Worm (Caenorhabditis elegans) whole organism, late embryonic: ENCODE results near the gene pcn-1.

Experiments used
- C08G9.2 ChIP-seq: sonication (generic microtip); optimal IDR thresholded peaks from 2 replicates; lab custom pipeline; 2016; ENCODE audit warnings: mild to moderate bottlenecking, missing genetic modification characterization, moderate library complexity, missing compliant biosample characterization
- C38D4.7 ChIP-seq: fragments of 200-800 bp; sonication (Bioruptor generic); optimal IDR thresholded peaks from 2 replicates; lab custom pipeline; 2018; ENCODE audit warnings: mild to moderate bottlenecking, missing genetic modification characterization, moderate library complexity, missing compliant biosample characterization
- K02D7.2 ChIP-seq: sonication (generic microtip); optimal IDR thresholded peaks from 2 replicates; lab custom pipeline; 2017; ENCODE audit warnings: mild to moderate bottlenecking, missing genetic modification characterization, missing compliant biosample characterization
- K09A11.1 ChIP-seq: sonication (generic microtip); optimal IDR thresholded peaks from 2 replicates; lab custom pipeline; 2017; ENCODE audit warnings: antibody characterized with exemption, mild to moderate bottlenecking, missing genetic modification characterization, missing compliant biosample characterization; ENCODE audit not compliant: insufficient read depth
- T23F11.4 ChIP-seq: fragments of 200-800 bp; sonication (Bioruptor generic); optimal IDR thresholded peaks from 2 replicates; lab custom pipeline; 2018; ENCODE audit warnings: mild to moderate bottlenecking, missing genetic modification characterization, missing compliant biosample characterization
- Y22D7AL.16 ChIP-seq: sonication (generic microtip); optimal IDR thresholded peaks from 2 replicates; lab custom pipeline; 2016; ENCODE audit warnings: missing genetic modification characterization, missing compliant biosample characterization
- ceh-14 ChIP-seq: sonication (generic microtip); optimal IDR thresholded peaks from 2 replicates; lab custom pipeline; 2016; ENCODE audit warnings: missing genotype, missing genetic modification characterization, missing compliant biosample characterization
- ceh-18 ChIP-seq: sonication (generic microtip); optimal IDR thresholded peaks from 2 replicates; lab custom pipeline; 2016; ENCODE audit warnings: missing genetic modification characterization, missing compliant biosample characterization
- ceh-24 ChIP-seq: sonication (generic microtip); optimal IDR thresholded peaks from 2 replicates; lab custom pipeline; 2016; ENCODE audit warnings: mild to moderate bottlenecking, missing genetic modification characterization, missing compliant biosample characterization
- ceh-30 ChIP-seq: fragments of 150-350 bp; optimal IDR thresholded peaks from 2 replicates; lab custom pipeline; 2014; ENCODE audit warnings: missing biosample characterization, missing genetic modification characterization
- ceh-31 ChIP-seq: sonication (generic microtip); optimal IDR thresholded peaks from 2 replicates; lab custom pipeline; 2016; ENCODE audit warnings: missing genetic modification characterization, missing compliant biosample characterization
- ceh-34 ChIP-seq: sonication (generic microtip); optimal IDR thresholded peaks from 2 replicates; lab custom pipeline; 2016; ENCODE audit warnings: mild to moderate bottlenecking, missing genetic modification characterization, missing compliant biosample characterization
- ceh-45 ChIP-seq: fragments of 200-800 bp; sonication (Bioruptor generic); IDR thresholded peaks from 2 replicates; pipeline ENCODE4 v1.3.6; 2022; ENCODE audit warnings: missing genetic modification reagents, missing genetic modification characterization, missing compliant biosample characterization
- ceh-48 ChIP-seq: sonication (generic microtip); optimal IDR thresholded peaks from 2 replicates; lab custom pipeline; 2016; ENCODE audit warnings: missing genetic modification characterization, inconsistent platforms, missing compliant biosample characterization
- ceh-6 ChIP-seq: fragments of 200-800 bp; sonication (Bioruptor generic); optimal IDR thresholded peaks from 2 replicates; lab custom pipeline; 2018; ENCODE audit warnings: mild to moderate bottlenecking, missing genetic modification characterization, missing compliant biosample characterization
- ceh-9 ChIP-seq: sonication (generic microtip); optimal IDR thresholded peaks from 2 replicates; lab custom pipeline; 2016; ENCODE audit warnings: mild to moderate bottlenecking, missing genetic modification characterization, inconsistent platforms, missing compliant biosample characterization
- che-1 ChIP-seq: sonication (generic microtip); optimal IDR thresholded peaks from 2 replicates; lab custom pipeline; 2016; ENCODE audit warnings: mild to moderate bottlenecking, missing genetic modification characterization, missing compliant biosample characterization
- dmd-4 ChIP-seq: sonication (generic microtip); optimal IDR thresholded peaks from 2 replicates; lab custom pipeline; 2016; ENCODE audit warnings: borderline replicate concordance, missing genetic modification characterization, missing compliant biosample characterization
- dve-1 ChIP-seq: sonication (generic microtip); optimal IDR thresholded peaks from 2 replicates; lab custom pipeline; 2017; ENCODE audit warnings: antibody characterized with exemption, mild to moderate bottlenecking, missing genetic modification characterization, missing compliant biosample characterization
- elt-2 ChIP-seq: sonication (generic microtip); optimal IDR thresholded peaks from 2 replicates; lab custom pipeline; 2016; ENCODE audit warnings: missing genetic modification reagents, missing genetic modification characterization, missing compliant biosample characterization
- elt-4 ChIP-seq: sonication (generic microtip); optimal IDR thresholded peaks from 2 replicates; lab custom pipeline; 2016; ENCODE audit warnings: missing genetic modification characterization, missing compliant biosample characterization
- ets-4 ChIP-seq: sonication (generic microtip); optimal IDR thresholded peaks from 2 replicates; lab custom pipeline; 2016; ENCODE audit warnings: missing genetic modification characterization, missing compliant biosample characterization
- eyg-1 ChIP-seq: sonication (generic microtip); optimal IDR thresholded peaks from 2 replicates; lab custom pipeline; 2016; ENCODE audit warnings: missing genotype, missing genetic modification characterization, missing compliant biosample characterization
- fax-1 ChIP-seq: sonication (generic microtip); optimal IDR thresholded peaks from 2 replicates; lab custom pipeline; 2016; ENCODE audit warnings: missing genotype, missing genetic modification characterization, missing compliant biosample characterization
- fkh-10 ChIP-seq: fragments of 150-350 bp; optimal IDR thresholded peaks from 2 replicates; lab custom pipeline; 2014; ENCODE audit warnings: missing biosample characterization, missing genetic modification reagents, missing genetic modification characterization
- fkh-6 ChIP-seq: sonication (generic microtip); optimal IDR thresholded peaks from 2 replicates; lab custom pipeline; 2016; ENCODE audit warnings: missing genetic modification characterization, missing compliant biosample characterization
- hlh-30 ChIP-seq: sonication (generic microtip); optimal IDR thresholded peaks from 2 replicates; lab custom pipeline; 2017; ENCODE audit warnings: antibody characterized with exemption, missing genetic modification characterization, missing compliant biosample characterization; ENCODE audit not compliant: insufficient read depth
- hlh-8 ChIP-seq: sonication (generic microtip); optimal IDR thresholded peaks from 2 replicates; lab custom pipeline; 2016; ENCODE audit warnings: missing genotype, missing genetic modification characterization, missing compliant biosample characterization
- lin-11 ChIP-seq: fragments of 200-800 bp; sonication (Bioruptor generic); optimal IDR thresholded peaks from 2 replicates; lab custom pipeline; 2018; ENCODE audit warnings: mild to moderate bottlenecking, missing genetic modification characterization, missing compliant biosample characterization
- madf-2 ChIP-seq: sonication (generic microtip); optimal IDR thresholded peaks from 2 replicates; lab custom pipeline; 2017; ENCODE audit warnings: missing genetic modification characterization, missing compliant biosample characterization
- mec-3 ChIP-seq: sonication (generic microtip); optimal IDR thresholded peaks from 2 replicates; lab custom pipeline; 2016; ENCODE audit warnings: borderline replicate concordance, missing genetic modification characterization, missing compliant biosample characterization
- nfya-1 ChIP-seq: sonication (generic microtip); optimal IDR thresholded peaks from 2 replicates; lab custom pipeline; 2017; ENCODE audit warnings: missing genetic modification characterization, mild to moderate bottlenecking, missing compliant biosample characterization, antibody characterized with exemption, moderate library complexity
- nhr-11 ChIP-seq: fragments of 150-350 bp; optimal IDR thresholded peaks from 2 replicates; lab custom pipeline; 2014; ENCODE audit warnings: missing biosample characterization, missing genetic modification characterization
- npax-4 ChIP-seq: sonication (generic microtip); optimal IDR thresholded peaks from 2 replicates; lab custom pipeline; 2016; ENCODE audit warnings: missing genetic modification characterization, missing compliant biosample characterization
- odd-2 ChIP-seq: sonication (generic microtip); optimal IDR thresholded peaks from 2 replicates; lab custom pipeline; 2017; ENCODE audit warnings: antibody characterized with exemption, mild to moderate bottlenecking, missing genetic modification characterization, missing compliant biosample characterization
- pat-9 ChIP-seq: fragments of 200-800 bp; sonication (Bioruptor generic); optimal IDR thresholded peaks from 2 replicates; lab custom pipeline; 2018; ENCODE audit warnings: mild to moderate bottlenecking, missing genetic modification characterization, moderate library complexity, missing compliant biosample characterization
- pax-1 ChIP-seq: fragments of 150-350 bp; optimal IDR thresholded peaks from 2 replicates; lab custom pipeline; 2014; ENCODE audit warnings: missing biosample characterization, missing genetic modification characterization
- pha-2 ChIP-seq: sonication (generic microtip); optimal IDR thresholded peaks from 2 replicates; lab custom pipeline; 2017; ENCODE audit warnings: mild to moderate bottlenecking, missing genetic modification characterization, missing compliant biosample characterization
- pqm-1 ChIP-seq: sonication (generic microtip); optimal IDR thresholded peaks from 2 replicates; lab custom pipeline; 2016; ENCODE audit warnings: missing genetic modification characterization, missing compliant biosample characterization
- pros-1 ChIP-seq: fragments of 150-350 bp; optimal IDR thresholded peaks from 2 replicates; lab custom pipeline; 2014; ENCODE audit warnings: missing biosample characterization, missing genetic modification reagents, missing genetic modification characterization
- ref-2 ChIP-seq: sonication (generic microtip); optimal IDR thresholded peaks from 2 replicates; lab custom pipeline; 2016; ENCODE audit warnings: missing genetic modification characterization, missing compliant biosample characterization
- sdc-2 ChIP-seq: sonication (generic microtip); optimal IDR thresholded peaks from 2 replicates; lab custom pipeline; 2016; ENCODE audit warnings: missing genotype, missing genetic modification characterization, missing compliant biosample characterization
- sox-2 ChIP-seq: fragments of 200-800 bp; sonication (Bioruptor generic); IDR thresholded peaks from 2 replicates; pipeline ENCODE4 v1.3.6; 2022; ENCODE audit warnings: missing genetic modification reagents, missing genetic modification characterization, missing compliant biosample characterization
- sox-4 ChIP-seq: sonication (generic microtip); optimal IDR thresholded peaks from 2 replicates; lab custom pipeline; 2017; ENCODE audit warnings: mild to moderate bottlenecking, missing genetic modification characterization, inconsistent platforms, missing compliant biosample characterization
- syd-9 ChIP-seq: sonication (generic microtip); optimal IDR thresholded peaks from 2 replicates; lab custom pipeline; 2016; ENCODE audit warnings: mild to moderate bottlenecking, missing genetic modification characterization, moderate library complexity, missing compliant biosample characterization
- tbx-2 ChIP-seq: sonication (generic microtip); optimal IDR thresholded peaks from 2 replicates; lab custom pipeline; 2016; ENCODE audit warnings: missing genetic modification characterization, missing compliant biosample characterization
- ttx-3 ChIP-seq: sonication (generic microtip); optimal IDR thresholded peaks from 2 replicates; lab custom pipeline; 2016; ENCODE audit warnings: missing genetic modification reagents, missing genetic modification characterization, missing compliant biosample characterization
- unc-3 ChIP-seq, 2 experiments: fragments of 200-800 bp in 1 of 2; sonication (Bioruptor generic) in 1 of 2; sonication (generic microtip) in 1 of 2; conservative IDR thresholded peaks in 1 of 2; optimal IDR thresholded peaks in 1 of 2; 2 replicates each; pipeline versions ENCODE4 v1.3.6 to Lab custom; 2016 to 2022; ENCODE audit warnings: missing compliant biosample characterization in 2 of 2, missing genetic modification characterization in 2 of 2, missing genetic modification reagents in 1 of 2
- unc-42 ChIP-seq: sonication (generic microtip); optimal IDR thresholded peaks from 2 replicates; lab custom pipeline; 2016; ENCODE audit warnings: missing genotype, missing genetic modification characterization, missing compliant biosample characterization
- unc-55 ChIP-seq: sonication (generic microtip); optimal IDR thresholded peaks from 2 replicates; lab custom pipeline; 2017; ENCODE audit warnings: missing biosample characterization, missing genetic modification reagents, missing genetic modification characterization
- unc-86 ChIP-seq: sonication (generic microtip); optimal IDR thresholded peaks from 2 replicates; lab custom pipeline; 2016; ENCODE audit warnings: missing genetic modification characterization, missing compliant biosample characterization
- zip-5 ChIP-seq: sonication (generic microtip); optimal IDR thresholded peaks from 2 replicates; lab custom pipeline; 2016; ENCODE audit warnings: missing genetic modification characterization, missing compliant biosample characterization

pcn-1 gene

ce11 chrIV:4049398-4049998 is at the start of gene pcn-1:
Gene pcn-1 (minus strand): TSS chrIV:4049448.
- TF ChIP-seq elt-4 (tag; lab: Kevin White, UChicago) (no peak), ceh-34 (tag; lab: Kevin White, UChicago) (peak; percentile 53), madf-2 (peak; percentile 71), pros-1 (tag; lab: Kevin White, UChicago) (peak; percentile 40), npax-4 (tag; lab: Kevin White, UChicago) (no peak), unc-3 (GFP tag; conservative IDR thresholded peaks at IDR 0.05; lab: Robert Waterston, UW) (no peak), unc-3 (tag; optimal IDR thresholded peaks at IDR 0.05; lab: Kevin White, UChicago) (no peak), hlh-30 (tag; lab: Kevin White, UChicago) (no peak), che-1 (peak; percentile 12), ceh-45 (GFP tag; lab: Robert Waterston, UW) (no peak), C38D4.7 (GFP tag; lab: Kevin White, UChicago) (no peak), K09A11.1 (tag; lab: Kevin White, UChicago) (peak; percentile 31), pha-2 (peak; percentile 53), zip-5 (tag; lab: Kevin White, UChicago) (no peak), ceh-48 (tag; lab: Kevin White, UChicago) (no peak), mec-3 (tag; lab: Kevin White, UChicago) (no peak), pax-1 (tag; lab: Kevin White, UChicago) (no peak), ceh-24 (no peak), ets-4 (no peak), ceh-9 (tag; lab: Kevin White, UChicago) (no peak), fkh-6 (no peak), nfya-1 (tag; lab: Kevin White, UChicago) (peak; percentile 62), ceh-14 (tag; lab: Kevin White, UChicago) (peak; percentile 50), dmd-4 (tag; lab: Kevin White, UChicago) (no peak), lin-11 (tag; lab: Kevin White, UChicago) (no peak), ceh-30 (peak; percentile 75), ceh-6 (no peak), eyg-1 (no peak), sox-2 (GFP tag; lab: Robert Waterston, UW) (no peak), pqm-1 (tag; lab: Kevin White, UChicago) (no peak), unc-55 (GFP tag; lab: Kevin White, UChicago) (peak; percentile 34), unc-42 (tag; lab: Kevin White, UChicago) (peak; percentile 65), dve-1 (peak; percentile 28), T23F11.4 (GFP tag; lab: Kevin White, UChicago) (peak; percentile 38), ref-2 (tag; lab: Kevin White, UChicago) (peak; percentile 25), ceh-31 (tag; lab: Kevin White, UChicago) (peak; percentile 69), fax-1 (no peak), fkh-10 (GFP tag; lab: Kevin White, UChicago) (no peak), pat-9 (tag; lab: Kevin White, UChicago) (no peak), Y22D7AL.16 (no peak), sox-4 (tag; lab: Kevin White, UChicago) (no peak), elt-2 (tag; lab: Kevin White, UChicago) (peak; percentile 58), odd-2 (tag; lab: Kevin White, UChicago) (no peak), hlh-8 (no peak), unc-86 (tag; lab: Kevin White, UChicago) (peak; percentile 49), K02D7.2 (tag; lab: Kevin White, UChicago) (no peak), ttx-3 (tag; lab: Kevin White, UChicago) (peak; percentile 21), tbx-2 (peak; percentile 62), C08G9.2 (peak; percentile 7), syd-9 (no peak), sdc-2 (tag; lab: Kevin White, UChicago) (no peak), nhr-11 (tag; lab: Kevin White, UChicago) (no peak), ceh-18 (peak; percentile 51)
